Worm (Caenorhabditis elegans) whole organism, late embryonic: ENCODE results near the gene mrps-28.
A peak's percentile ranks its signal among the peaks of the same experiment; 100 is the strongest.

Experiments used
- F13H6.1 ChIP-seq: sonication (generic microtip); optimal IDR thresholded peaks from 2 replicates; lab custom pipeline; 2016; ENCODE audit warnings: missing genetic modification characterization, missing compliant biosample characterization
- K02D7.2 ChIP-seq: sonication (generic microtip); optimal IDR thresholded peaks from 2 replicates; lab custom pipeline; 2017; ENCODE audit warnings: mild to moderate bottlenecking, missing genetic modification characterization, missing compliant biosample characterization
- K09A11.1 ChIP-seq: sonication (generic microtip); optimal IDR thresholded peaks from 2 replicates; lab custom pipeline; 2017; ENCODE audit warnings: antibody characterized with exemption, mild to moderate bottlenecking, missing genetic modification characterization, missing compliant biosample characterization; ENCODE audit not compliant: insufficient read depth
- Y22D7AL.16 ChIP-seq: sonication (generic microtip); optimal IDR thresholded peaks from 2 replicates; lab custom pipeline; 2016; ENCODE audit warnings: missing genetic modification characterization, missing compliant biosample characterization
- ahr-1 ChIP-seq: sonication (generic microtip); optimal IDR thresholded peaks from 2 replicates; lab custom pipeline; 2016; ENCODE audit warnings: missing genetic modification characterization, missing compliant biosample characterization
- ama-1 ChIP-seq: fragments of 150-350 bp; optimal IDR thresholded peaks from 2 replicates; lab custom pipeline; 2014
- ceh-19 ChIP-seq: fragments of 200-800 bp; sonication (Bioruptor generic); optimal IDR thresholded peaks from 2 replicates; lab custom pipeline; 2018; ENCODE audit warnings: mild to moderate bottlenecking, missing genetic modification characterization, missing compliant biosample characterization
- ceh-30 ChIP-seq: fragments of 150-350 bp; optimal IDR thresholded peaks from 2 replicates; lab custom pipeline; 2014; ENCODE audit warnings: missing biosample characterization, missing genetic modification characterization
- ceh-31 ChIP-seq: sonication (generic microtip); optimal IDR thresholded peaks from 2 replicates; lab custom pipeline; 2016; ENCODE audit warnings: missing genetic modification characterization, missing compliant biosample characterization
- ceh-34 ChIP-seq: sonication (generic microtip); optimal IDR thresholded peaks from 2 replicates; lab custom pipeline; 2016; ENCODE audit warnings: mild to moderate bottlenecking, missing genetic modification characterization, missing compliant biosample characterization
- ceh-45 ChIP-seq: fragments of 200-800 bp; sonication (Bioruptor generic); IDR thresholded peaks from 2 replicates; pipeline ENCODE4 v1.3.6; 2022; ENCODE audit warnings: missing genetic modification reagents, missing genetic modification characterization, missing compliant biosample characterization
- ceh-48 ChIP-seq: sonication (generic microtip); optimal IDR thresholded peaks from 2 replicates; lab custom pipeline; 2016; ENCODE audit warnings: missing genetic modification characterization, inconsistent platforms, missing compliant biosample characterization
- che-1 ChIP-seq: sonication (generic microtip); optimal IDR thresholded peaks from 2 replicates; lab custom pipeline; 2016; ENCODE audit warnings: mild to moderate bottlenecking, missing genetic modification characterization, missing compliant biosample characterization
- dmd-4 ChIP-seq: sonication (generic microtip); optimal IDR thresholded peaks from 2 replicates; lab custom pipeline; 2016; ENCODE audit warnings: borderline replicate concordance, missing genetic modification characterization, missing compliant biosample characterization
- elt-2 ChIP-seq: sonication (generic microtip); optimal IDR thresholded peaks from 2 replicates; lab custom pipeline; 2016; ENCODE audit warnings: missing genetic modification reagents, missing genetic modification characterization, missing compliant biosample characterization
- fkh-10 ChIP-seq: fragments of 150-350 bp; optimal IDR thresholded peaks from 2 replicates; lab custom pipeline; 2014; ENCODE audit warnings: missing biosample characterization, missing genetic modification reagents, missing genetic modification characterization
- hlh-13 ChIP-seq: fragments of 200-800 bp; sonication (Bioruptor generic); optimal IDR thresholded peaks from 2 replicates; lab custom pipeline; 2018; ENCODE audit warnings: mild to moderate bottlenecking, missing genetic modification characterization, missing compliant biosample characterization
- hlh-6 ChIP-seq: sonication (generic microtip); optimal IDR thresholded peaks from 2 replicates; lab custom pipeline; 2016; ENCODE audit warnings: missing genotype, missing genetic modification characterization, missing compliant biosample characterization
- hlh-8 ChIP-seq: sonication (generic microtip); optimal IDR thresholded peaks from 2 replicates; lab custom pipeline; 2016; ENCODE audit warnings: missing genotype, missing genetic modification characterization, missing compliant biosample characterization
- lim-6 ChIP-seq: sonication (generic microtip); optimal IDR thresholded peaks from 2 replicates; lab custom pipeline; 2016; ENCODE audit warnings: missing genetic modification characterization, missing compliant biosample characterization
- lin-11 ChIP-seq: fragments of 200-800 bp; sonication (Bioruptor generic); optimal IDR thresholded peaks from 2 replicates; lab custom pipeline; 2018; ENCODE audit warnings: mild to moderate bottlenecking, missing genetic modification characterization, missing compliant biosample characterization
- madf-2 ChIP-seq: sonication (generic microtip); optimal IDR thresholded peaks from 2 replicates; lab custom pipeline; 2017; ENCODE audit warnings: missing genetic modification characterization, missing compliant biosample characterization
- mec-3 ChIP-seq: sonication (generic microtip); optimal IDR thresholded peaks from 2 replicates; lab custom pipeline; 2016; ENCODE audit warnings: borderline replicate concordance, missing genetic modification characterization, missing compliant biosample characterization
- nfya-1 ChIP-seq: sonication (generic microtip); optimal IDR thresholded peaks from 2 replicates; lab custom pipeline; 2017; ENCODE audit warnings: missing genetic modification characterization, mild to moderate bottlenecking, missing compliant biosample characterization, antibody characterized with exemption, moderate library complexity
- nhr-232 ChIP-seq: sonication (generic microtip); optimal IDR thresholded peaks from 2 replicates; lab custom pipeline; 2016; ENCODE audit warnings: missing genetic modification characterization, missing compliant biosample characterization
- odd-2 ChIP-seq: sonication (generic microtip); optimal IDR thresholded peaks from 2 replicates; lab custom pipeline; 2017; ENCODE audit warnings: antibody characterized with exemption, mild to moderate bottlenecking, missing genetic modification characterization, missing compliant biosample characterization
- pat-9 ChIP-seq: fragments of 200-800 bp; sonication (Bioruptor generic); optimal IDR thresholded peaks from 2 replicates; lab custom pipeline; 2018; ENCODE audit warnings: mild to moderate bottlenecking, missing genetic modification characterization, moderate library complexity, missing compliant biosample characterization
- pqm-1 ChIP-seq: sonication (generic microtip); optimal IDR thresholded peaks from 2 replicates; lab custom pipeline; 2016; ENCODE audit warnings: missing genetic modification characterization, missing compliant biosample characterization
- pros-1 ChIP-seq: fragments of 150-350 bp; optimal IDR thresholded peaks from 2 replicates; lab custom pipeline; 2014; ENCODE audit warnings: missing biosample characterization, missing genetic modification reagents, missing genetic modification characterization
- rnt-1 ChIP-seq: sonication (generic microtip); optimal IDR thresholded peaks from 2 replicates; lab custom pipeline; 2016; ENCODE audit warnings: missing genetic modification characterization, missing compliant biosample characterization
- sox-4 ChIP-seq: sonication (generic microtip); optimal IDR thresholded peaks from 2 replicates; lab custom pipeline; 2017; ENCODE audit warnings: mild to moderate bottlenecking, missing genetic modification characterization, inconsistent platforms, missing compliant biosample characterization
- unc-3 ChIP-seq, 2 experiments: fragments of 200-800 bp in 1 of 2; sonication (Bioruptor generic) in 1 of 2; sonication (generic microtip) in 1 of 2; conservative IDR thresholded peaks in 1 of 2; optimal IDR thresholded peaks in 1 of 2; 2 replicates each; pipeline versions ENCODE4 v1.3.6 to Lab custom; 2016 to 2022; ENCODE audit warnings: missing compliant biosample characterization in 2 of 2, missing genetic modification characterization in 2 of 2, missing genetic modification reagents in 1 of 2
- unc-55 ChIP-seq: sonication (generic microtip); optimal IDR thresholded peaks from 2 replicates; lab custom pipeline; 2017; ENCODE audit warnings: missing biosample characterization, missing genetic modification reagents, missing genetic modification characterization
- unc-86 ChIP-seq: sonication (generic microtip); optimal IDR thresholded peaks from 2 replicates; lab custom pipeline; 2016; ENCODE audit warnings: missing genetic modification characterization, missing compliant biosample characterization

Gene mrps-28

DNA sequence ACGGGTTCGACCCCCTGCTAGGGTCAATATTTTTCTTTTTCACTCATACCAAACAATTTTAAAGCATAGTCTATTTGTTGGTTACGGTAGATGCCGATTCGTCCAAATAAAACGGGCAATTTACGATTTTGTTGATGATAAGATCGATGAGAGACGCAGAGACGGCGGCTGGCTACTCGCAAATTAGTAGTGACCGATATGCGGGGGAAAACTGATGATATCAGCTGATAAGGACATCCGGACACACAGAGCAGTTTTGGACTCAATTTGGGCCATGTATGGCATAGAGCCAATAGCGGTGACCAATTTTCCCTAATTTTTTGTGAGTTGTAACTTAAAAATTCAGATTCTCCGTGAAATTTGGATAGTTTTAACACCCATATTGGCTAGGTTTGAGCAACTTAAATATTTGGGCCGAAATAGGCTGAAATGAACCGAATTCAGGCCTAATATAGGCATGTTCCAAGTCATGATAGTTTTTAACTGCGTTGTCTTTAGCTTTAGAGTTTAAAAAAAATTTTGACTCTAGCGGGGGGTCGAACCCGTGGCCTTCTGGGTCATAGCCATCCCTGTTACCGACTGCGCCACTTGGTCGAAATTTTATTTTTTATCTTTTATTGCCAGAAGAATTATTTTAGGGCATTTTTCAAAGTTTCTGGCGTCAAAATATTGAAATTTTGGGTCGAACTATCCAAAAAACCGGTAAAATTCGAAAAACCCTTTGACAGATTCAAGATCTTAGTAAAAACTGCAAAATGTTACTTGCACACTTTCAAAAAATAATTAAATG lies 20.3 kb upstream of the mrps-28 start:
- TF ChIP-seq elt-2: peak; percentile 81
- no peak for TF ChIP-seq sox-4
- TF ChIP-seq ama-1 (lab: Kevin White, UChicago): no peak
- no peak for TF ChIP-seq F13H6.1 (tag; lab: Kevin White, UChicago)
- no peak for TF ChIP-seq mec-3 (tag; lab: Kevin White, UChicago)

ce11 chrV:19624749-19625148 lies 19.3 kb upstream of the mrps-28 start, which contains the start of gene dyf-19:
Gene dyf-19 (plus strand): TSS chrV:19625049.
- TF ChIP-seq odd-2 (tag; lab: Kevin White, UChicago) (no peak), unc-86 (tag; lab: Kevin White, UChicago) (no peak), che-1 (tag; lab: Kevin White, UChicago) (no peak), K02D7.2 (tag; lab: Kevin White, UChicago) (no peak), F13H6.1 (tag; lab: Kevin White, UChicago) (no peak), Y22D7AL.16 (no peak), nhr-232 (no peak), pqm-1 (tag; lab: Kevin White, UChicago) (no peak), unc-55 (GFP tag; lab: Kevin White, UChicago) (no peak), rnt-1 (no peak), nfya-1 (no peak), ama-1 (lab: Kevin White, UChicago) (no peak), sox-4 (no peak), ahr-1 (tag; lab: Kevin White, UChicago) (no peak), ceh-34 (no peak), lim-6 (no peak), pros-1 (tag; lab: Kevin White, UChicago) (no peak), ceh-45 (GFP tag; lab: Robert Waterston, UW) (no peak), elt-2 (no peak)

- TF ChIP-seq hlh-8 (tag; lab: Kevin White, UChicago) (no peak), pros-1 (tag; lab: Kevin White, UChicago) (no peak), hlh-6 (tag; lab: Kevin White, UChicago) (no peak), lin-11 (tag; lab: Kevin White, UChicago) (no peak), che-1 (tag; lab: Kevin White, UChicago) (no peak), pat-9 (no peak), elt-2 (no peak), nhr-232 (no peak), pqm-1 (tag; lab: Kevin White, UChicago) (no peak), madf-2 (tag; lab: Kevin White, UChicago) (no peak), sox-4 (no peak)
Observed at ce11 chrV:19625719-19626118, 18.3 kb upstream of the mrps-28 start.

DNA sequence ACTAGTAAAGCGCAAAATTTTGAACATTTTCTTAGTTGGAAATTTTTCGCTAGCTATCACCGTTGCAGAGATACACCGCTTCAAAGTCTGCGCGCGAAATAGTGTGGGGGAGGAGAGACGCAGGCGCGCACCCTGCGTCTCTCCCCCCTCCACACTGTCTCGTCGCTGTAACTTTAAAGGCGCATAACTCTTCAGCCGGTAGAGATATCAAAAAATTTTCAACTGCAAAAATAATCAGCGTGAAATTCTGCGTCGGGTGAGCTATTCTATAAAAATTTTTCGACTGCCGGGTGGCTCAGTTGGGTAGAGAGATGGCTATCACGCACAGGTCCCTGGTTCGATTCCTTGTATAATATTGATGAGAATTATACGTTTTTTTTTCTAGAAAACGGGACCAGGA lies 14.5 kb upstream of the mrps-28 start:
- TF ChIP-seq unc-3 (GFP tag; conservative IDR thresholded peaks at IDR 0.05; lab: Robert Waterston, UW) (peak; percentile 11; the same call in 1 of the 2 replicates), unc-3 (tag; optimal IDR thresholded peaks at IDR 0.05; lab: Kevin White, UChicago) (no peak), ceh-31 (tag; lab: Kevin White, UChicago) (no peak)

ce11 chrV:19629973-19630372 lies 14.1 kb upstream of the mrps-28 start:
- TF ChIP-seq ceh-31 (tag; lab: Kevin White, UChicago) (no peak), ceh-48 (tag; lab: Kevin White, UChicago) (peak; percentile 98)

- no peak for TF ChIP-seq unc-3 (GFP tag; conservative IDR thresholded peaks at IDR 0.05; lab: Robert Waterston, UW)
- no peak for TF ChIP-seq unc-3 (tag; optimal IDR thresholded peaks at IDR 0.05; lab: Kevin White, UChicago)
- no peak for TF ChIP-seq odd-2 (tag; lab: Kevin White, UChicago)
- TF ChIP-seq rnt-1: no peak
- TF ChIP-seq nhr-232: no peak
- no peak for TF ChIP-seq ceh-30
- TF ChIP-seq ceh-19 (GFP tag; lab: Kevin White, UChicago): no peak
- no peak for TF ChIP-seq K09A11.1 (tag; lab: Kevin White, UChicago)
- no peak for TF ChIP-seq K02D7.2 (tag; lab: Kevin White, UChicago)
- no peak for TF ChIP-seq ahr-1 (tag; lab: Kevin White, UChicago)
- no peak for TF ChIP-seq fkh-10 (GFP tag; lab: Kevin White, UChicago)
- no peak for TF ChIP-seq hlh-13 (GFP tag; lab: Kevin White, UChicago)
- no peak for TF ChIP-seq dmd-4 (tag; lab: Kevin White, UChicago)
- no peak for TF ChIP-seq pqm-1 (tag; lab: Kevin White, UChicago)
- no peak for TF ChIP-seq pros-1 (tag; lab: Kevin White, UChicago)
Observed at ce11 chrV:19630569-19630968, 13.5 kb upstream of the mrps-28 start.
